Worm (Caenorhabditis elegans) whole organism, L1 larva: ENCODE measurements around the gene ZK616.65.

ENCODE experiments used
- F16B12.6 ChIP-seq: fragments of 150-350 bp; optimal IDR thresholded peaks from 2 replicates; lab custom pipeline; 2014; ENCODE audit warnings: missing biosample characterization, missing genetic modification characterization
- fkh-10 ChIP-seq: sonication (generic microtip); optimal IDR thresholded peaks from 2 replicates; lab custom pipeline; 2017; ENCODE audit warnings: missing biosample characterization, missing genetic modification reagents, missing genetic modification characterization
- fkh-4 ChIP-seq: sonication (generic microtip); optimal IDR thresholded peaks from 2 replicates; lab custom pipeline; 2016; ENCODE audit warnings: missing compliant biosample characterization, missing genetic modification characterization, borderline replicate concordance
- lin-39 ChIP-seq: fragments of 150-350 bp; optimal IDR thresholded peaks from 2 replicates; lab custom pipeline; 2014; ENCODE audit warnings: missing biosample characterization, missing genetic modification reagents, missing genetic modification characterization
- nhr-85 ChIP-seq: sonication (generic microtip); peaks from one replicate; lab custom pipeline; 2016; ENCODE audit warnings: missing genetic modification characterization, inconsistent platforms, missing compliant biosample characterization
- skn-1 ChIP-seq: fragments of 150-350 bp; optimal IDR thresholded peaks from 2 replicates; lab custom pipeline; 2014; ENCODE audit warnings: missing biosample characterization, missing genetic modification characterization
- ztf-11 ChIP-seq, 2 experiments: sonication (generic microtip); optimal IDR thresholded peaks; 2 replicates each; lab custom pipeline; 2016 to 2017; ENCODE audit warnings: missing genetic modification characterization in 2 of 2, missing biosample characterization in 1 of 2, missing compliant biosample characterization in 1 of 2
- ztf-4 ChIP-seq: fragments of 150-350 bp; optimal IDR thresholded peaks from 2 replicates; lab custom pipeline; 2014; ENCODE audit warnings: missing biosample characterization, missing genetic modification characterization

DNA sequence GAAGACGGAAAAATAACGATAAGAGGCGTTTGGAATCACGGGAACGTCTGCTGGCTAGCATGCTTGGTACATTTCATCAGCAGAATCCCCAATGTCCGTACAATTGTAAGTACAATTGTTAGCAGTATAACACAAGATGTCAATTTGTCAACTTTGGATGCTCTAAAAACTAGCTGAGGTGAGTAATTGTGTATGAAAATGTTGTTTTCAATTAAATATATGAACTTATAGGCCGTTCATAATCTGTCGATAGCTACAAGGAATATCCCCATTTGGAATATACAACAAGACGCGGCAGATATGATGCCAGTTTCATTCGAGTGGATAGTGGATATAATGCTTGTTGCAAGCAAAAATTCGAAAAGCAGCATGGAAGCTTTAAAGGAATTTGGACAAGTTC lies 26.0 kb downstream of the ZK616.65 start, which contains the start of gene F41H10.12:
- no peak for TF ChIP-seq ztf-4 (tag; lab: Kevin White, UChicago)
- no peak for TF ChIP-seq fkh-10
- TF ChIP-seq F16B12.6 (tag; lab: Kevin White, UChicago) = no peak
- no peak for TF ChIP-seq skn-1 (tag; lab: Kevin White, UChicago)
- no peak for TF ChIP-seq nhr-85 (tag; lab: Kevin White, UChicago)
- TF ChIP-seq ztf-11 (tag; optimal IDR thresholded peaks at IDR 0.05; lab: Kevin White, UChicago) = no peak
- no peak for TF ChIP-seq lin-39
- no peak for TF ChIP-seq fkh-4
